Fruit fly (Drosophila melanogaster): ENCODE data around the gene Pur-alpha.

dm6 chr4:557095-557878 lies 529 bp upstream of the Pur-alpha start, which contains the start of gene Tdg:
- no peak for TF ChIP-seq CG8478 (optimal IDR thresholded peaks at IDR 0.05)
- TF ChIP-seq CTCF (optimal IDR thresholded peaks at IDR 0.05), result no peak
